Worm (Caenorhabditis elegans) whole organism, L4 larva: ENCODE measurements around the gene T28A11.4.

Experiments used
- R02D3.7 ChIP-seq: fragments of 150-350 bp; sonication (generic microtip); optimal IDR thresholded peaks from 3 replicates; lab custom pipeline; 2014; ENCODE audit warnings: missing biosample characterization, missing genetic modification characterization
- Y105C5A.15 ChIP-seq: fragments of 200-800 bp; sonication (Bioruptor generic); IDR thresholded peaks from 2 replicates; pipeline ENCODE4 v1.3.6; 2022; ENCODE audit warnings: missing genetic modification characterization, missing compliant biosample characterization
- ZK337.2 ChIP-seq: fragments of 200-800 bp; sonication (Bioruptor generic); IDR thresholded peaks from 2 replicates; pipeline ENCODE4 v1.3.6; 2022; ENCODE audit warnings: missing genetic modification reagents, missing genetic modification characterization, missing compliant biosample characterization
- aha-1 ChIP-seq: fragments of 150-350 bp; peaks from one replicate; lab custom pipeline; 2014; ENCODE audit warnings: missing biosample characterization, missing genetic modification characterization
- ama-1 ChIP-seq: fragments of 150-350 bp; optimal IDR thresholded peaks from 2 replicates; lab custom pipeline; 2014; ENCODE audit warnings: inconsistent platforms, mixed read lengths
- arid-1 ChIP-seq: fragments of 200-800 bp; sonication (Bioruptor generic); conservative IDR thresholded peaks from 2 replicates; pipeline ENCODE4 v1.3.6; 2022; ENCODE audit warnings: missing genetic modification reagents, missing genetic modification characterization, missing compliant biosample characterization
- ceh-82 ChIP-seq: sonication (generic microtip); optimal IDR thresholded peaks from 2 replicates; lab custom pipeline; 2017; ENCODE audit warnings: missing biosample characterization, missing genetic modification characterization
- ces-1 ChIP-seq: fragments of 150-350 bp; sonication (generic microtip); optimal IDR thresholded peaks from 4 replicates; lab custom pipeline; 2014; ENCODE audit warnings: missing biosample characterization, missing genetic modification reagents, missing genetic modification characterization
- dmd-9 ChIP-seq: fragments of 200-800 bp; sonication (Bioruptor generic); IDR thresholded peaks from 2 replicates; pipeline ENCODE4 v1.3.6; 2022; ENCODE audit warnings: missing genetic modification reagents, missing genetic modification characterization, missing compliant biosample characterization
- dpl-1 ChIP-seq: fragments of 150-350 bp; optimal IDR thresholded peaks from 2 replicates; lab custom pipeline; 2014; ENCODE audit warnings: missing biosample characterization, missing genetic modification reagents, missing genetic modification characterization
- fos-1 ChIP-seq: fragments of 150-350 bp; optimal IDR thresholded peaks from 2 replicates; lab custom pipeline; 2014; ENCODE audit warnings: missing biosample characterization, missing genetic modification characterization
- hlh-11 ChIP-seq: fragments of 200-800 bp; sonication (Bioruptor generic); optimal IDR thresholded peaks from 2 replicates; lab custom pipeline; 2018; ENCODE audit warnings: mild to moderate bottlenecking, missing genetic modification characterization, missing compliant biosample characterization
- hlh-30 ChIP-seq: sonication (generic microtip); optimal IDR thresholded peaks from 2 replicates; lab custom pipeline; 2017; ENCODE audit warnings: antibody characterized with exemption, mild to moderate bottlenecking, missing genetic modification characterization, missing compliant biosample characterization; ENCODE audit not compliant: insufficient read depth
- hmg-1.1 ChIP-seq: fragments of 200-800 bp; sonication (Bioruptor generic); IDR thresholded peaks from 2 replicates; pipeline ENCODE4 v1.3.6; 2022; ENCODE audit warnings: missing genetic modification reagents, missing genetic modification characterization, missing compliant biosample characterization
- lin-39 ChIP-seq: fragments of 150-350 bp; optimal IDR thresholded peaks from 2 replicates; lab custom pipeline; 2014; ENCODE audit warnings: missing biosample characterization, missing genetic modification reagents, missing genetic modification characterization
- lir-3 ChIP-seq: sonication (generic microtip); optimal IDR thresholded peaks from 2 replicates; lab custom pipeline; 2016; ENCODE audit warnings: mild to moderate bottlenecking, missing genetic modification characterization, missing compliant biosample characterization
- lsy-2 ChIP-seq, 2 experiments: fragments of 150-350 bp in 1 of 2; sonication (generic microtip) in 1 of 2; optimal IDR thresholded peaks; 2 replicates each; lab custom pipeline; 2014 to 2017; ENCODE audit warnings: missing biosample characterization in 2 of 2, missing genetic modification characterization in 2 of 2
- madf-5 ChIP-seq, 2 experiments: fragments of 200-800 bp; sonication (Bioruptor generic); IDR thresholded peaks; 2 replicates each; pipeline ENCODE4 v1.3.6; 2022; ENCODE audit warnings: missing compliant biosample characterization in 2 of 2, missing genetic modification characterization in 2 of 2
- madf-9 ChIP-seq: fragments of 200-800 bp; sonication (Bioruptor generic); conservative IDR thresholded peaks from 2 replicates; pipeline ENCODE4 v1.3.6; 2022; ENCODE audit warnings: missing genetic modification reagents, missing genetic modification characterization, missing compliant biosample characterization
- mxl-2 ChIP-seq: fragments of 200-800 bp; sonication (Bioruptor generic); conservative IDR thresholded peaks from 2 replicates; pipeline ENCODE4 v1.3.6; 2022; ENCODE audit warnings: missing genetic modification reagents, missing genetic modification characterization, missing compliant biosample characterization
- nhr-10 ChIP-seq: fragments of 150-350 bp; optimal IDR thresholded peaks from 2 replicates; lab custom pipeline; 2014; ENCODE audit warnings: missing biosample characterization, missing genetic modification characterization
- nhr-11 ChIP-seq: fragments of 150-350 bp; optimal IDR thresholded peaks from 2 replicates; lab custom pipeline; 2014; ENCODE audit warnings: missing biosample characterization, missing genetic modification characterization
- nhr-28 ChIP-seq: fragments of 150-350 bp; optimal IDR thresholded peaks from 2 replicates; lab custom pipeline; 2014; ENCODE audit warnings: missing biosample characterization, missing genetic modification characterization
- pha-4 ChIP-seq, 2 experiments: fragments of 150-350 bp in 1 of 2; fragments of 200-800 bp in 1 of 2; sonication (Bioruptor generic) in 1 of 2; IDR thresholded peaks in 1 of 2; optimal IDR thresholded peaks in 1 of 2; 2 replicates each; pipeline versions ENCODE4 v1.3.6 to Lab custom; 2014 to 2022; ENCODE audit warnings: missing genetic modification characterization in 2 of 2, missing genetic modification reagents in 2 of 2, missing biosample characterization in 1 of 2, missing compliant biosample characterization in 1 of 2
- tag-97 ChIP-seq: fragments of 200-800 bp; sonication (Bioruptor generic); IDR thresholded peaks from 2 replicates; pipeline ENCODE4 v1.3.6; 2022; ENCODE audit warnings: missing genetic modification characterization, missing compliant biosample characterization
- tra-1 ChIP-seq: fragments of 200-800 bp; sonication (Bioruptor generic); IDR thresholded peaks from 2 replicates; pipeline ENCODE4 v1.3.6; 2022; ENCODE audit warnings: missing genetic modification reagents, missing genetic modification characterization, missing compliant biosample characterization
- unc-62 ChIP-seq, 3 experiments: fragments of 150-350 bp in 1 of 3; sonication (generic microtip); optimal IDR thresholded peaks in 2 of 3; peaks in 1 of 3; 1 replicate in 1 of 3; 2 replicates in 2 of 3; lab custom pipeline; 2014 to 2017; ENCODE audit warnings: missing biosample characterization in 3 of 3, missing genetic modification characterization in 3 of 3, missing genetic modification reagents in 3 of 3, missing genotype in 1 of 3
- zfp-2 ChIP-seq: sonication (generic microtip); optimal IDR thresholded peaks from 2 replicates; lab custom pipeline; 2016; ENCODE audit warnings: mild to moderate bottlenecking, missing genetic modification characterization, missing compliant biosample characterization
- zfp-3 ChIP-seq: fragments of 200-800 bp; sonication (Bioruptor generic); conservative IDR thresholded peaks from 2 replicates; pipeline ENCODE4 v1.3.6; 2022; ENCODE audit warnings: missing genetic modification reagents, missing genetic modification characterization, missing compliant biosample characterization

The T28A11.4 gene

ce11 chrV:3284629-3285028 lies 10.8 kb downstream of the T28A11.4 start, which contains the start of gene F35F10.5:
F35F10.5 (plus strand) TSS chrV:3284929.
- TF ChIP-seq zfp-3 (GFP tag; lab: Robert Waterston, UW): no peak
- TF ChIP-seq unc-62 (GFP tag; optimal IDR thresholded peaks at IDR 0.05 in 1 of 2; lab: Kevin White, UChicago): peak in 1 of 2 experiments; percentile 25
- no peak for TF ChIP-seq unc-62 (tag; optimal IDR thresholded peaks at IDR 0.05; lab: Kevin White, UChicago)
- TF ChIP-seq zfp-2 (tag; lab: Kevin White, UChicago): no peak
- TF ChIP-seq ZK337.2: 0 out of 2 replicates have a peak, but pooled peaks have one; percentile 24
- TF ChIP-seq aha-1 (tag; lab: Kevin White, UChicago): peak; percentile 49
- no peak for TF ChIP-seq ceh-82 (tag; lab: Kevin White, UChicago)
- no peak for TF ChIP-seq lin-39 (tag; lab: Kevin White, UChicago)

ce11 chrV:3287330-3287729 lies 13.5 kb downstream of the T28A11.4 start, which contains the start of gene F35F10.7:
F35F10.7 (minus strand) TSS chrV:3287430.
- no peak for TF ChIP-seq mxl-2 (GFP tag; lab: Robert Waterston, UW)
- no peak for TF ChIP-seq nhr-28
- TF ChIP-seq hmg-1.1: no peak
- TF ChIP-seq tag-97 (GFP tag; lab: Robert Waterston, UW): no peak
- TF ChIP-seq nhr-10 (tag; lab: Kevin White, UChicago): no peak
- no peak for TF ChIP-seq hlh-30 (tag; lab: Kevin White, UChicago)
- TF ChIP-seq madf-9 (GFP tag; lab: Robert Waterston, UW): no peak
- TF ChIP-seq dmd-9 (GFP tag; lab: Robert Waterston, UW): no peak

ce11 chrV:3288134-3288533 lies 14.3 kb downstream of the T28A11.4 start:
- no peak for TF ChIP-seq arid-1 (GFP tag; lab: Robert Waterston, UW)
- 0 out of 4 replicates have a peak, but pooled peaks of 1 of the 2 experiments have one; percentile 13 for TF ChIP-seq madf-5 (GFP tag; IDR thresholded peaks at IDR 0.05; lab: Robert Waterston, UW)
- TF ChIP-seq aha-1 (tag; lab: Kevin White, UChicago): peak; percentile 34

- TF ChIP-seq lir-3 (tag; lab: Kevin White, UChicago) (no peak), nhr-11 (tag; lab: Kevin White, UChicago) (no peak), hlh-11 (no peak)
Observed at ce11 chrV:3289267-3289666, 15.4 kb downstream of the T28A11.4 start, which contains the start of gene F35F10.6. F35F10.6 (minus strand) TSS chrV:3289367.

- no peak for TF ChIP-seq dpl-1 (GFP tag; lab: Kevin White, UChicago)
- TF ChIP-seq unc-62 (GFP tag; optimal IDR thresholded peaks at IDR 0.05 in 1 of 2; lab: Kevin White, UChicago): peak in 1 of 2 experiments; percentile 94
- TF ChIP-seq unc-62 (tag; optimal IDR thresholded peaks at IDR 0.05; lab: Kevin White, UChicago): no peak
Observed at ce11 chrV:3295368-3295767, 21.5 kb downstream of the T28A11.4 start.

- TF ChIP-seq tra-1 (GFP tag; lab: Robert Waterston, UW): no peak
- TF ChIP-seq ces-1 (GFP tag; lab: Kevin White, UChicago): no peak
- TF ChIP-seq fos-1: no peak
- TF ChIP-seq pha-4 (GFP tag; IDR thresholded peaks at IDR 0.05; lab: Robert Waterston, UW): no peak
- no peak for TF ChIP-seq pha-4 (tag; optimal IDR thresholded peaks at IDR 0.05; lab: Kevin White, UChicago)
- no peak for TF ChIP-seq hlh-11
- no peak for TF ChIP-seq R02D3.7 (tag; lab: Kevin White, UChicago)
- no peak for TF ChIP-seq lsy-2 (tag; optimal IDR thresholded peaks at IDR 0.05; lab: Kevin White, UChicago)
- TF ChIP-seq arid-1 (GFP tag; lab: Robert Waterston, UW): no peak
- no peak for TF ChIP-seq Y105C5A.15 (GFP tag; lab: Robert Waterston, UW)
- no peak for TF ChIP-seq zfp-2 (tag; lab: Kevin White, UChicago)
- TF ChIP-seq ama-1 (lab: Kevin White, UChicago): no peak
Observed at ce11 chrV:3297764-3298163, 23.9 kb downstream of the T28A11.4 start, which contains the start of gene srx-122. srx-122 (minus strand) TSS chrV:3297864.
